Worm (Caenorhabditis elegans): ENCODE measurements around the gene str-30.

DNA sequence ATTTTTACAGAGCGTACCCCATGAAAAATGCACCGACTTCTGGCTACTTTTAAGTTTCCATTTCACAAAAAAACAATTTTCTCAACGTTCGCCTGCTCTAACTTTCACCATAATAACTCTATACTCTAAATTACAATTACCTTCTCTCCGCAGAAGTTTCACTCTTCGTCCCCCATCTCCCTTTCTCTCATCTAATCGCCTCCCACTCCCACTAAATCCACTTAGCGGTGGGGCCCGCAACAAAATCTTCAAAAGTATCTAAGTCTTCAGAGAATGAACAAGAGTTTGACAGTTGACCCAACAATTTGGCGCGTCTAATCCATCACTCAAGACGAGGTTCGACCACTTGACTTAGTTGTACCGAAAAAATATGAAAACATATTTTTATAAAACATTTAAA lies 13.5 kb downstream of the str-30 start:
- TF ChIP-seq madf-6 (GFP tag; IDR thresholded peaks at IDR 0.05) (no peak), B0019.2 (GFP tag; conservative IDR thresholded peaks at IDR 0.05) (no peak), sea-2 (GFP tag; IDR thresholded peaks at IDR 0.05) (no peak), ccch-3 (GFP tag; optimal IDR thresholded peaks at IDR 0.05) (no peak), rcor-1 (GFP tag; IDR thresholded peaks at IDR 0.05) (no peak), Y53F4B.3 (GFP tag; IDR thresholded peaks at IDR 0.05) (no peak), ama-1 (optimal IDR thresholded peaks at IDR 0.05) (no peak), ama-1 (GFP tag; optimal IDR thresholded peaks at IDR 0.05) (no peak), D2030.7 (GFP tag; IDR thresholded peaks at IDR 0.05) (no peak), hrde-1 (tag; optimal IDR thresholded peaks at IDR 0.05; ENCODE audit: borderline replicate concordance) (no peak), unc-62 (GFP tag; optimal IDR thresholded peaks at IDR 0.05) (no peak)
